Fruit fly (Drosophila melanogaster): ENCODE data around the gene eIF2Bbeta.
A peak's percentile ranks its signal among the peaks of the same experiment; 100 is the strongest.

eIF2Bbeta gene

dm6 chrX:2732127-2732526 lies 27.8 kb downstream of the eIF2Bbeta start, which contains the start of the genes ttm50 and CG2712 (continued):
- TF ChIP-seq CG34376 (GFP tag; optimal IDR thresholded peaks at IDR 0.05) (peak; percentile 28), Fer2 (tag; optimal IDR thresholded peaks at IDR 0.05) (peak; percentile 27), CG4854 (GFP tag; optimal IDR thresholded peaks at IDR 0.05) (no peak), Vsx1 (GFP tag; optimal IDR thresholded peaks at IDR 0.05) (no peak), CG6272 (GFP tag; IDR thresholded peaks at IDR 0.05) (peak; percentile 51; the same call in 1 of the 2 replicates), CG10654 (GFP tag; optimal IDR thresholded peaks at IDR 0.05) (peak; percentile 22), CG17359 (tag; optimal IDR thresholded peaks at IDR 0.05) (peak; percentile 19), nom (GFP tag; optimal IDR thresholded peaks at IDR 0.05) (peak; percentile 34), hth (optimal IDR thresholded peaks at IDR 0.05) (no peak), CG10462 (GFP tag; optimal IDR thresholded peaks at IDR 0.05) (no peak), cas (GFP tag; IDR thresholded peaks at IDR 0.05) (no peak), Bgb (GFP tag; IDR thresholded peaks at IDR 0.05; ENCODE audit: partially characterized antibody) (no peak), pho (GFP tag; optimal IDR thresholded peaks at IDR 0.05) (no peak), pros (GFP tag; optimal IDR thresholded peaks at IDR 0.05) (no peak), CG3847 (GFP tag; IDR thresholded peaks at IDR 0.05) (peak; percentile 57), Optix (GFP tag; IDR thresholded peaks at IDR 0.05) (peak; percentile 31; the same call in 1 of the 3 replicates), HLHmδ (GFP tag; optimal IDR thresholded peaks at IDR 0.05) (no peak), CG8944 (GFP tag; optimal IDR thresholded peaks at IDR 0.05) (no peak), CG32767 (GFP tag; IDR thresholded peaks at IDR 0.05) (no peak), CG4424 (GFP tag; optimal IDR thresholded peaks at IDR 0.05) (peak; percentile 63), CG2875 (GFP tag; optimal IDR thresholded peaks at IDR 0.05) (no peak), Max (GFP tag; optimal IDR thresholded peaks at IDR 0.05) (peak; percentile 87), CG4404 (GFP tag; IDR thresholded peaks at IDR 0.05) (peak; percentile 60), gt (GFP tag; IDR thresholded peaks at IDR 0.05) (no peak), Hmx (GFP tag; optimal IDR thresholded peaks at IDR 0.05) (no peak), wdn (GFP tag; IDR thresholded peaks at IDR 0.05) (no peak), CG6683 (GFP tag; optimal IDR thresholded peaks at IDR 0.05) (peak; percentile 15), jing (GFP tag; optimal IDR thresholded peaks at IDR 0.05) (no peak), Dad (GFP tag; optimal IDR thresholded peaks at IDR 0.05) (no peak), vvl (GFP tag; IDR thresholded peaks at IDR 0.05) (peak; percentile 53; the same call in 1 of the 2 replicates), CG12219 (GFP tag; optimal IDR thresholded peaks at IDR 0.05) (no peak), CG12104 (GFP tag; optimal IDR thresholded peaks at IDR 0.05) (peak; percentile 40), fd64A (GFP tag; optimal IDR thresholded peaks at IDR 0.05) (no peak), Blimp-1 (GFP tag; optimal IDR thresholded peaks at IDR 0.05) (no peak), CG8478 (optimal IDR thresholded peaks at IDR 0.05) (no peak)

dm6 chrX:2738663-2739062 lies 34.3 kb downstream of the eIF2Bbeta start, which contains the start of gene crm:
Gene crm (minus strand): TSS chrX:2738773.
- TF ChIP-seq CG3065 (GFP tag; optimal IDR thresholded peaks at IDR 0.05) (no peak), Dp (GFP tag; optimal IDR thresholded peaks at IDR 0.05) (peak; percentile 4), CoRest (tag; optimal IDR thresholded peaks at IDR 0.05) (peak; percentile 9), CG1792 (GFP tag; optimal IDR thresholded peaks at IDR 0.05) (no peak), CG2712 (tag; optimal IDR thresholded peaks at IDR 0.05) (peak; percentile 56), rib (GFP tag; IDR thresholded peaks at IDR 0.05) (no peak), CG33557 (GFP tag; optimal IDR thresholded peaks at IDR 0.05) (no peak), CG9797 (GFP tag; optimal IDR thresholded peaks at IDR 0.05) (peak; percentile 24), CG31224 (GFP tag; IDR thresholded peaks at IDR 0.05) (no peak), Deaf1 (tag; optimal IDR thresholded peaks at IDR 0.05) (no peak), hb (GFP tag; IDR thresholded peaks at IDR 0.05; ENCODE audit: partially characterized antibody) (no peak), CG17186 (GFP tag; optimal IDR thresholded peaks at IDR 0.05) (peak; percentile 99), vvl (GFP tag; IDR thresholded peaks at IDR 0.05) (peak; percentile 65), gcm2 (GFP tag; optimal IDR thresholded peaks at IDR 0.05) (no peak), dmrt11E (tag; optimal IDR thresholded peaks at IDR 0.05) (no peak), CG18619 (GFP tag; optimal IDR thresholded peaks at IDR 0.05) (no peak), Hr3 (GFP tag; optimal IDR thresholded peaks at IDR 0.05) (no peak), CG13287 (GFP tag; IDR thresholded peaks at IDR 0.05; ENCODE audit: partially characterized antibody) (peak; percentile 26; the same call in 1 of the 2 replicates), CrebB (tag; optimal IDR thresholded peaks at IDR 0.05) (no peak)
